Worm (Caenorhabditis elegans) whole organism, L2 larva: ENCODE data around the gene C35A5.6.

Source experiments
- C34F6.9 ChIP-seq: fragments of 150-350 bp; optimal IDR thresholded peaks from 2 replicates; lab custom pipeline; 2014; ENCODE audit warnings: missing biosample characterization, missing genetic modification characterization
- Y55F3AM.14 ChIP-seq: fragments of 200-800 bp; sonication (Bioruptor generic); optimal IDR thresholded peaks from 2 replicates; lab custom pipeline; 2018; ENCODE audit warnings: mild to moderate bottlenecking, missing genetic modification characterization, missing compliant biosample characterization
- aly-2 ChIP-seq: fragments of 150-350 bp; optimal IDR thresholded peaks from 2 replicates; lab custom pipeline; 2014; ENCODE audit warnings: missing biosample characterization, missing genetic modification characterization
- ceh-16 ChIP-seq: fragments of 150-350 bp; optimal IDR thresholded peaks from 2 replicates; lab custom pipeline; 2014; ENCODE audit warnings: missing biosample characterization, missing genetic modification characterization
- crh-2 ChIP-seq: sonication (generic microtip); optimal IDR thresholded peaks from 2 replicates; lab custom pipeline; 2017; ENCODE audit warnings: missing biosample characterization, missing genetic modification characterization
- dmd-4 ChIP-seq: sonication (generic microtip); optimal IDR thresholded peaks from 2 replicates; lab custom pipeline; 2017; ENCODE audit warnings: missing biosample characterization, missing genetic modification characterization
- elt-3 ChIP-seq: sonication (generic microtip); optimal IDR thresholded peaks from 2 replicates; lab custom pipeline; 2017; ENCODE audit warnings: missing biosample characterization, missing genetic modification characterization
- fos-1 ChIP-seq: fragments of 150-350 bp; optimal IDR thresholded peaks from 2 replicates; lab custom pipeline; 2014; ENCODE audit warnings: missing biosample characterization, missing genetic modification characterization
- gmeb-1 ChIP-seq: fragments of 150-350 bp; optimal IDR thresholded peaks from 2 replicates; lab custom pipeline; 2014; ENCODE audit warnings: missing biosample characterization, missing genetic modification characterization
- lin-39 ChIP-seq: fragments of 150-350 bp; optimal IDR thresholded peaks from 2 replicates; lab custom pipeline; 2014; ENCODE audit warnings: missing biosample characterization, missing genetic modification reagents, missing genetic modification characterization
- lsy-2 ChIP-seq, 2 experiments: fragments of 150-350 bp in 1 of 2; sonication (generic microtip) in 1 of 2; optimal IDR thresholded peaks; 2 replicates each; lab custom pipeline; 2014 to 2017; ENCODE audit warnings: missing biosample characterization in 2 of 2, missing genetic modification characterization in 2 of 2
- mab-5 ChIP-seq: fragments of 150-350 bp; optimal IDR thresholded peaks from 2 replicates; lab custom pipeline; 2014; ENCODE audit warnings: missing biosample characterization, missing genetic modification characterization
- nhr-10 ChIP-seq: sonication (generic microtip); optimal IDR thresholded peaks from 2 replicates; lab custom pipeline; 2017; ENCODE audit warnings: missing biosample characterization, missing genetic modification characterization
- nhr-11 ChIP-seq: fragments of 150-350 bp; optimal IDR thresholded peaks from 2 replicates; lab custom pipeline; 2014; ENCODE audit warnings: missing biosample characterization, missing genetic modification characterization
- nhr-12 ChIP-seq: fragments of 150-350 bp; optimal IDR thresholded peaks from 2 replicates; lab custom pipeline; 2014; ENCODE audit warnings: missing biosample characterization, missing genetic modification characterization
- nhr-129 ChIP-seq: fragments of 150-350 bp; optimal IDR thresholded peaks from 2 replicates; lab custom pipeline; 2014; ENCODE audit warnings: missing biosample characterization, missing genetic modification characterization
- nhr-21 ChIP-seq: fragments of 150-350 bp; optimal IDR thresholded peaks from 2 replicates; lab custom pipeline; 2014; ENCODE audit warnings: missing biosample characterization, missing genetic modification characterization
- nhr-237 ChIP-seq: fragments of 150-350 bp; optimal IDR thresholded peaks from 2 replicates; lab custom pipeline; 2014; ENCODE audit warnings: missing biosample characterization, missing genetic modification characterization
- nhr-25 ChIP-seq: fragments of 150-350 bp; sonication (generic microtip); optimal IDR thresholded peaks from 3 replicates; lab custom pipeline; 2014; ENCODE audit warnings: missing biosample characterization, missing genetic modification characterization
- peb-1 ChIP-seq: fragments of 150-350 bp; optimal IDR thresholded peaks from 2 replicates; lab custom pipeline; 2014; ENCODE audit warnings: missing biosample characterization, missing genetic modification characterization
- sem-4 ChIP-seq: fragments of 150-350 bp; optimal IDR thresholded peaks from 2 replicates; lab custom pipeline; 2014; ENCODE audit warnings: missing biosample characterization, missing genetic modification reagents, missing genetic modification characterization
- skn-1 ChIP-seq: sonication (generic microtip); optimal IDR thresholded peaks from 2 replicates; lab custom pipeline; 2017; ENCODE audit warnings: missing biosample characterization, missing genetic modification characterization
- sma-3 ChIP-seq: sonication (generic microtip); optimal IDR thresholded peaks from 2 replicates; lab custom pipeline; 2016; ENCODE audit warnings: missing genetic modification reagents, missing genetic modification characterization, missing compliant biosample characterization
- sma-9 ChIP-seq, 2 experiments: fragments of 150-350 bp in 1 of 2; sonication (generic microtip) in 1 of 2; optimal IDR thresholded peaks; 2 replicates each; lab custom pipeline; 2014 to 2016; ENCODE audit warnings: missing genetic modification characterization in 2 of 2, mild to moderate bottlenecking in 1 of 2, missing biosample characterization in 1 of 2, missing compliant biosample characterization in 1 of 2, missing genetic modification reagents in 1 of 2, moderate library complexity in 1 of 2
- snpc-4 ChIP-seq: fragments of 150-350 bp; optimal IDR thresholded peaks from 2 replicates; lab custom pipeline; 2014; ENCODE audit warnings: missing biosample characterization, missing genetic modification characterization
- unc-55 ChIP-seq: fragments of 150-350 bp; sonication (generic microtip); optimal IDR thresholded peaks from 3 replicates; lab custom pipeline; 2014; ENCODE audit warnings: missing biosample characterization, missing genetic modification reagents, missing genetic modification characterization
- unc-62 ChIP-seq: fragments of 150-350 bp; optimal IDR thresholded peaks from 2 replicates; lab custom pipeline; 2014; ENCODE audit warnings: missing biosample characterization, missing genetic modification reagents, missing genetic modification characterization
- zag-1 ChIP-seq: fragments of 150-350 bp; optimal IDR thresholded peaks from 2 replicates; lab custom pipeline; 2014; ENCODE audit warnings: missing biosample characterization, missing genetic modification characterization
- ztf-11 ChIP-seq: sonication (generic microtip); optimal IDR thresholded peaks from 2 replicates; lab custom pipeline; 2017; ENCODE audit warnings: missing biosample characterization, missing genetic modification characterization
- ztf-4 ChIP-seq: fragments of 150-350 bp; optimal IDR thresholded peaks from 2 replicates; lab custom pipeline; 2014; ENCODE audit warnings: missing biosample characterization, missing genetic modification characterization

Gene C35A5.6

DNA sequence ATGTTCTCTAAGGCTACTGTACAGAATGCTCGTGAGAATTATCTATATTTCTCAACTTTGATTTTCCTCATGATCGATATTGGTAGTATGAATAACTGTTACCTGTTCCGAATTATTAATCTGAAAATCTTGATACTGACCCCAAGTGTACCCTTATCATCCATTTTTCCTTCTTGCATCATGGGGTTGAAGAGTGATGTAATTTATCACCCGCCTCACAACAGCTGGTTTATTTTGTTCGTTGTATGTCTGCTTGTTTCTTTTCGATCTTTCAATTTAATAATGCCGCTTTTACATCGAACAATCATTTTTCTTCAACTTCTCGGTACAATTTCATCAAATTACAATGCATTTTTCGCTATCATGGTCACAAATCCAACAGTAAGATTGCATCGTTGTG, at the start of gene C35A5.6:
Gene C35A5.6 (plus strand): TSS at position 283 of the 400 bp plus-strand sequence.
- TF ChIP-seq aly-2: no peak
- no peak for TF ChIP-seq C34F6.9 (tag; lab: Kevin White, UChicago)
- TF ChIP-seq fos-1 (tag; lab: Kevin White, UChicago): no peak
- no peak for TF ChIP-seq unc-62 (GFP tag; lab: Kevin White, UChicago)
- TF ChIP-seq lin-39 (tag; lab: Kevin White, UChicago): no peak
- no peak for TF ChIP-seq ztf-11 (tag; lab: Kevin White, UChicago)
- peak; percentile 34 for TF ChIP-seq nhr-25
- peak; percentile 99 for TF ChIP-seq nhr-129 (tag; lab: Kevin White, UChicago)
- TF ChIP-seq elt-3 (tag; lab: Kevin White, UChicago): no peak
- TF ChIP-seq peb-1: no peak
- no peak for TF ChIP-seq nhr-237 (tag; lab: Kevin White, UChicago)
- no peak for TF ChIP-seq skn-1 (tag; lab: Kevin White, UChicago)

DNA sequence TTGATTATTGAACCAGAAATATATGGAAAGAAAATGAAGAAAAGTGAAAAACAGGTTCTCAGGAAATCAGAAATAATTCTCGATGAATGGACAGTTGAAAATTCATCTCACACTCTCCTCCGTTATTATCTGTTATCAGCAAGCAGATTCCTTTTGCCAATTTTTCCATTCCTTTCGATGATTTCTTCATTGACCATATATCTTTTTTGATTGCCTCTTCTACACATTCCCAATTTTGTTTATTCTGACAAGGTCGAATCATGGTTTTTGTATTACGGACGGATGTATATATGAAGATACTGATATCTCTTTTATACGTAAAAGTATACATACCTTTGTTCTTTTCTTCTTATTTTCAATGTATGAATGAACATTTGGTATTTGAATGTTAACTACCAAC, 48.3 kb upstream of the C35A5.6 start:
- TF ChIP-seq nhr-12 (no peak), nhr-21 (tag; lab: Kevin White, UChicago) (peak; percentile 25), fos-1 (tag; lab: Kevin White, UChicago) (peak; percentile 2), sma-9 (GFP tag; optimal IDR thresholded peaks at IDR 0.05; lab: Kevin White, UChicago) (peak; percentile 17), sma-9 (tag; optimal IDR thresholded peaks at IDR 0.05; lab: Kevin White, UChicago) (no peak), sma-3 (GFP tag; lab: Kevin White, UChicago) (peak; percentile 10)

ce11 chrV:10462066-10462465, 46.9 kb upstream of the C35A5.6 start, which contains the start of gene chw-1:
Gene chw-1 (plus strand): TSS chrV:10462282.
- no peak for TF ChIP-seq nhr-10 (tag; lab: Kevin White, UChicago)
- TF ChIP-seq snpc-4 (tag; lab: Kevin White, UChicago): no peak
- TF ChIP-seq crh-2 (tag; lab: Kevin White, UChicago): no peak
- no peak for TF ChIP-seq gmeb-1
- peak; percentile 9 for TF ChIP-seq nhr-25

DNA sequence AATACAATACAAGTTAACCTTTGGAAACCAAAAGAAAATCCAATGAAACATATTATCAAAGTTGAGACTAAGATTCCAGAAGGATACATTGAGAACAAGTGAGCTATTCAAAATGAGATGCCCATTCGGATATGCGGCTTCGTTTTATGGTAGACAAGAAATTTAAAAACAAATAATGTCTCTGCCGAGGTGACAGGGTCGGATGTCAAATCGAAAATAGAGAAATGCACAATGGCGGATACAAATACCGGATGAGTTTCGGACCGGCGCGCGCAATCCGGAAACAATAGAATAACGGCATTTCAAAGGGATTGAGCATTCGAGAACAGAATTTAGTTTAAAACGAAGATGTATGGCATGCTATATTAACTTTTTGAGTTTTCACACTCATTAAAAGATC, 45.7 kb upstream of the C35A5.6 start, which contains the start of gene F22E12.3:
Gene F22E12.3 (minus strand): TSS at position 101 of the 400 bp plus-strand sequence.
- no peak for TF ChIP-seq zag-1 (tag; lab: Kevin White, UChicago)
- no peak for TF ChIP-seq aly-2
- no peak for TF ChIP-seq ceh-16
- no peak for TF ChIP-seq gmeb-1
- no peak for TF ChIP-seq nhr-21 (tag; lab: Kevin White, UChicago)
- TF ChIP-seq dmd-4: no peak
- no peak for TF ChIP-seq nhr-129 (tag; lab: Kevin White, UChicago)
- no peak for TF ChIP-seq ztf-4

ce11 chrV:10464160-10464559, 44.8 kb upstream of the C35A5.6 start:
- TF ChIP-seq nhr-129 (tag; lab: Kevin White, UChicago): no peak
- TF ChIP-seq elt-3 (tag; lab: Kevin White, UChicago): no peak
- no peak for TF ChIP-seq ztf-4
- TF ChIP-seq Y55F3AM.14 (GFP tag; lab: Kevin White, UChicago): no peak
- TF ChIP-seq unc-55 (GFP tag; lab: Kevin White, UChicago): no peak
- TF ChIP-seq nhr-237 (tag; lab: Kevin White, UChicago): no peak
- TF ChIP-seq sma-9 (GFP tag; optimal IDR thresholded peaks at IDR 0.05; lab: Kevin White, UChicago): no peak
- TF ChIP-seq sma-9 (tag; optimal IDR thresholded peaks at IDR 0.05; lab: Kevin White, UChicago): no peak
- TF ChIP-seq, all 48 proteins: peak for 0

ce11 chrV:10464746-10465145, 44.2 kb upstream of the C35A5.6 start:
- TF ChIP-seq Y55F3AM.14 (GFP tag; lab: Kevin White, UChicago): no peak
- no peak for TF ChIP-seq mab-5 (tag; lab: Kevin White, UChicago)
- TF ChIP-seq sma-3 (GFP tag; lab: Kevin White, UChicago): no peak
- TF ChIP-seq peb-1: no peak
- TF ChIP-seq nhr-12: no peak
- no peak for TF ChIP-seq nhr-11 (tag; lab: Kevin White, UChicago)
- peak; percentile 0 for TF ChIP-seq nhr-25
- TF ChIP-seq C34F6.9 (tag; lab: Kevin White, UChicago): peak; percentile 50
- no peak for TF ChIP-seq sem-4 (tag; lab: Kevin White, UChicago)
- peak; percentile 19 for TF ChIP-seq nhr-129 (tag; lab: Kevin White, UChicago)
- TF ChIP-seq lsy-2 (tag; optimal IDR thresholded peaks at IDR 0.05; lab: Kevin White, UChicago): peak in 1 of 2 experiments; percentile 41
- peak; percentile 19 for TF ChIP-seq crh-2 (tag; lab: Kevin White, UChicago)
